Fruit fly (Drosophila melanogaster) whole organism, wandering third instar larva: ENCODE data around the gene eff.

ENCODE experiments used
- Abd-B ChIP-seq: fragments of >200 bp; optimal IDR thresholded peaks from 2 replicates; lab custom pipeline; 2017; ENCODE audit warnings: missing biosample characterization, missing genetic modification characterization
- CG9705 ChIP-seq: fragments of 200-800 bp; sonication (Bioruptor generic); optimal IDR thresholded peaks from 2 replicates; lab custom pipeline; 2018; ENCODE audit warnings: missing biosample characterization, mild to moderate bottlenecking, missing genetic modification characterization
- GATAd ChIP-seq: sonication (Bioruptor generic); optimal IDR thresholded peaks from 2 replicates; lab custom pipeline; 2016; ENCODE audit warnings: missing biosample characterization, missing genetic modification characterization
- HLH106 ChIP-seq: fragments of 200-800 bp; optimal IDR thresholded peaks from 3 replicates; lab custom pipeline; 2019; ENCODE audit warnings: missing biosample characterization, mild to moderate bottlenecking, missing genetic modification characterization, moderate library complexity
- Jra ChIP-seq: sonication (Bioruptor generic); optimal IDR thresholded peaks from 2 replicates; lab custom pipeline; 2016; ENCODE audit warnings: missing biosample characterization, missing genetic modification characterization
- OdsH ChIP-seq: fragments of 200-800 bp; sonication (Bioruptor generic); optimal IDR thresholded peaks from 2 replicates; lab custom pipeline; 2016; ENCODE audit warnings: missing biosample characterization, mild to moderate bottlenecking, missing genetic modification characterization
- Rel ChIP-seq, 2 experiments: fragments of 200-800 bp; sonication (Bioruptor generic) in 1 of 2; optimal IDR thresholded peaks; 2 replicates in 1 of 2; 3 replicates in 1 of 2; lab custom pipeline; 2016 to 2019; ENCODE audit warnings: mild to moderate bottlenecking in 2 of 2, missing biosample characterization in 2 of 2, missing genetic modification characterization in 2 of 2, moderate library complexity in 1 of 2
- psq ChIP-seq: fragments of 200-800 bp; sonication (Bioruptor generic); optimal IDR thresholded peaks from 3 replicates; lab custom pipeline; 2017; ENCODE audit warnings: missing biosample characterization, mild to moderate bottlenecking, missing genetic modification characterization, moderate library complexity
- sage ChIP-seq: fragments of 200-800 bp; sonication (Bioruptor generic); optimal IDR thresholded peaks from 2 replicates; lab custom pipeline; 2016; ENCODE audit warnings: missing biosample characterization, mild to moderate bottlenecking, missing genetic modification characterization

DNA sequence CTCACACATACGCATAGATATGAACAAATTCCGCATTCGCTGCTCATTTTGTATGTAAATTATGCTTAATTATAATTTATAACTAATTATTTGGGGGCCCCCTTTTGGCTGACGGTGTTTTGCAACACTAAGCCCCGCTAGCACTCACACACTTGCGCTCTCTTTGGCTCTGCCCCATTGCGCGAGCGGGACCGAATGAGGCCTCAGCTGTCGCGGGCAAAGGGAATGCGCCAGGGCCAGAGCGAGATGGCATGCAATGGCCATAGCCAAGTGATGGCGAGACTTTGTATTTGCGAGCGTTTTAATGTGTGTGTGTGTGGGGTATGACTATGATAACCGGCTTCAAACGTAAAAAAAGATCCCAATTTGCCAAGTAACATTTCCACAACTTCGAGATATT is 2.0 kb downstream of the eff start:
- TF ChIP-seq Rel (GFP tag; optimal IDR thresholded peaks at IDR 0.05; lab: Kevin White, UChicago) (peak; percentile 29), Rel (tag; optimal IDR thresholded peaks at IDR 0.05; lab: Kevin White, UChicago) (peak; percentile 99), GATAd (no peak), Abd-B (GFP tag; lab: Kevin White, UChicago) (no peak), OdsH (GFP tag; lab: Kevin White, UChicago) (peak; percentile 0), sage (GFP tag; lab: Kevin White, UChicago) (no peak), HLH106 (tag; lab: Kevin White, UChicago) (peak; percentile 52), Jra (GFP tag; lab: Kevin White, UChicago) (peak; percentile 70), CG9705 (peak; percentile 34), psq (no peak)
